Worm (Caenorhabditis elegans) whole organism, L2 larva: ENCODE results near the gene F53C3.6.

ENCODE experiments used
- egl-27 ChIP-seq: sonication (generic microtip); optimal IDR thresholded peaks from 3 replicates; lab custom pipeline; 2017; ENCODE audit warnings: missing biosample characterization, missing genetic modification reagents, missing genetic modification characterization
- elt-1 ChIP-seq: fragments of 150-350 bp; optimal IDR thresholded peaks from 2 replicates; lab custom pipeline; 2014; ENCODE audit warnings: missing biosample characterization, missing genetic modification characterization
- fos-1 ChIP-seq: fragments of 150-350 bp; optimal IDR thresholded peaks from 2 replicates; lab custom pipeline; 2014; ENCODE audit warnings: missing biosample characterization, missing genetic modification characterization
- lin-39 ChIP-seq: fragments of 150-350 bp; optimal IDR thresholded peaks from 2 replicates; lab custom pipeline; 2014; ENCODE audit warnings: missing biosample characterization, missing genetic modification reagents, missing genetic modification characterization
- unc-39 ChIP-seq: fragments of 150-350 bp; optimal IDR thresholded peaks from 2 replicates; lab custom pipeline; 2014; ENCODE audit warnings: missing biosample characterization, missing genetic modification characterization

ce11 chrII:3869601-3870000, 28.3 kb upstream of the F53C3.6 start, which contains the start of gene oac-10:
- TF ChIP-seq elt-1 (tag; lab: Kevin White, UChicago) = no peak
- no peak for TF ChIP-seq fos-1 (tag; lab: Kevin White, UChicago)
- no peak for TF ChIP-seq egl-27
- TF ChIP-seq unc-39 = no peak
- no peak for TF ChIP-seq lin-39 (tag; lab: Kevin White, UChicago)
